Worm (Caenorhabditis elegans): ENCODE data around the gene C08E8.9.

DNA sequence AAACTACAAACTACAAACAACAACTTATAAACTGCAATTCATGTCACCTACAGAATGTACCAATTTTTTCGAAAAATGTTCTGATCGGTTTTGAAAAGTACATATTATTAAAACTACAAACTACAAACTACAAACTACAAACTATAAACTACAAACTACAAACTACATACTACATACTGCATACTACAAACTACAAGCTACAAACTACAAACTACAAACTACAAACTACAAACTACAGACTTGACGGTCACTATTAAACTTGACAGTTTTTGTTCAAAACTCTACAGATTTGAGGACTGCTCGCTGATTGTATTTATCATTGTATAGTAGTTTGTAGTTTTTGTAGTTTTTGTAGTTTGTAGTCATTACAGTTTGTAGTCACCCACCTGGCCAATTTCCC lies 10.4 kb upstream of the C08E8.9 start:
- TF ChIP-seq nhr-237 (tag; optimal IDR thresholded peaks at IDR 0.05) (no peak), nhr-25 (tag; optimal IDR thresholded peaks at IDR 0.05; ENCODE audit: borderline replicate concordance, insufficient read depth) (no peak), nhr-41 (GFP tag; IDR thresholded peaks at IDR 0.05) (no peak), pqm-1 (tag; optimal IDR thresholded peaks at IDR 0.05) (no peak), ama-1 (optimal IDR thresholded peaks at IDR 0.05) (no peak), ztf-7 (tag; optimal IDR thresholded peaks at IDR 0.05) (no peak), pha-4 (GFP tag; IDR thresholded peaks at IDR 0.05) (no peak), pha-4 (tag; optimal IDR thresholded peaks at IDR 0.05) (no peak), Y105C5A.15 (GFP tag; IDR thresholded peaks at IDR 0.05) (no peak), cey-2 (tag; optimal IDR thresholded peaks at IDR 0.05; ENCODE audit: borderline replicate concordance, insufficient read depth) (no peak), jun-1 (tag; optimal IDR thresholded peaks at IDR 0.05) (no peak), nhr-11 (tag; optimal IDR thresholded peaks at IDR 0.05) (no peak), unc-62 (GFP tag; optimal IDR thresholded peaks at IDR 0.05 in 1 of 2) (no peak), unc-62 (tag; optimal IDR thresholded peaks at IDR 0.05) (no peak), ces-1 (GFP tag; optimal IDR thresholded peaks at IDR 0.05) (no peak)
